Fruit fly (Drosophila melanogaster) whole organism: ENCODE measurements around the gene MED15.

Experiments
- Dll ChIP-seq: fragments of >200 bp; optimal IDR thresholded peaks from 2 replicates; lab custom pipeline; 2017
- usp ChIP-seq: fragments of >200 bp; optimal IDR thresholded peaks from 2 replicates; lab custom pipeline; 2017; ENCODE audit warnings: missing biosample characterization, missing genetic modification characterization, mixed read lengths

dm6 chr2L:495381-496240 is 22.8 kb downstream of the MED15 start:
- TF ChIP-seq Dll (no peak), usp (no peak)
